Worm (Caenorhabditis elegans) whole organism, mixed stage, embryonic: ENCODE results near the gene K09H11.15.

ENCODE experiments used
- M03D4.4 ChIP-seq: sonication (generic microtip); optimal IDR thresholded peaks from 2 replicates; lab custom pipeline; 2017; ENCODE audit warnings: mild to moderate bottlenecking, missing genetic modification characterization, missing compliant biosample characterization
- bed-3 ChIP-seq: fragments of 200-800 bp; sonication (Bioruptor generic); optimal IDR thresholded peaks from 3 replicates; lab custom pipeline; 2018; ENCODE audit warnings: mild to moderate bottlenecking, missing genetic modification characterization, moderate library complexity, missing compliant biosample characterization
- ceh-39 ChIP-seq: fragments of 150-350 bp; optimal IDR thresholded peaks from 2 replicates; lab custom pipeline; 2014; ENCODE audit warnings: missing biosample characterization, missing genetic modification characterization
- ceh-43 ChIP-seq: fragments of 200-800 bp; sonication (Bioruptor generic); optimal IDR thresholded peaks from 2 replicates; lab custom pipeline; 2018; ENCODE audit warnings: mild to moderate bottlenecking, missing genetic modification characterization, moderate library complexity, missing compliant biosample characterization
- ceh-83 ChIP-seq: fragments of 200-800 bp; sonication (Bioruptor generic); optimal IDR thresholded peaks from 2 replicates; lab custom pipeline; 2018; ENCODE audit warnings: mild to moderate bottlenecking, missing genetic modification characterization, missing compliant biosample characterization
- ces-1 ChIP-seq: fragments of 150-350 bp; optimal IDR thresholded peaks from 2 replicates; lab custom pipeline; 2014; ENCODE audit warnings: missing biosample characterization, missing genetic modification reagents, missing genetic modification characterization
- drap-1 ChIP-seq: fragments of 200-800 bp; sonication (Bioruptor generic); optimal IDR thresholded peaks from 3 replicates; lab custom pipeline; 2018; ENCODE audit warnings: mild to moderate bottlenecking, missing genetic modification characterization, missing compliant biosample characterization
- elt-3 ChIP-seq: fragments of 150-350 bp; optimal IDR thresholded peaks from 2 replicates; lab custom pipeline; 2014; ENCODE audit warnings: missing biosample characterization, missing genetic modification characterization
- flh-1 ChIP-seq: fragments of 200-800 bp; sonication (Bioruptor generic); optimal IDR thresholded peaks from 2 replicates; lab custom pipeline; 2018; ENCODE audit warnings: mild to moderate bottlenecking, missing genetic modification characterization, moderate library complexity, missing compliant biosample characterization
- ham-2 ChIP-seq: fragments of 200-800 bp; sonication (Bioruptor generic); optimal IDR thresholded peaks from 2 replicates; lab custom pipeline; 2018; ENCODE audit warnings: mild to moderate bottlenecking, missing genetic modification characterization, missing compliant biosample characterization
- hlh-1 ChIP-seq: fragments of 150-350 bp; optimal IDR thresholded peaks from 2 replicates; lab custom pipeline; 2014; ENCODE audit warnings: missing biosample characterization, missing genetic modification reagents, missing genetic modification characterization
- lin-13 ChIP-seq: fragments of 150-350 bp; optimal IDR thresholded peaks from 2 replicates; lab custom pipeline; 2014; ENCODE audit warnings: missing biosample characterization, missing genetic modification characterization
- lin-32 ChIP-seq: fragments of 200-800 bp; sonication (Bioruptor generic); optimal IDR thresholded peaks from 2 replicates; lab custom pipeline; 2018; ENCODE audit warnings: mild to moderate bottlenecking, missing genetic modification characterization, missing compliant biosample characterization
- lsy-2 ChIP-seq: fragments of 150-350 bp; optimal IDR thresholded peaks from 2 replicates; lab custom pipeline; 2014; ENCODE audit warnings: missing biosample characterization, missing genetic modification characterization
- mab-5 ChIP-seq: fragments of 150-350 bp; optimal IDR thresholded peaks from 2 replicates; lab custom pipeline; 2014; ENCODE audit warnings: missing biosample characterization, missing genetic modification characterization
- mep-1 ChIP-seq: fragments of 150-350 bp; optimal IDR thresholded peaks from 2 replicates; lab custom pipeline; 2017; ENCODE audit warnings: missing biosample characterization, missing genetic modification reagents, missing genetic modification characterization, inconsistent platforms
- mls-2 ChIP-seq: sonication (generic microtip); optimal IDR thresholded peaks from 2 replicates; lab custom pipeline; 2016; ENCODE audit warnings: mild to moderate bottlenecking, missing genetic modification characterization, moderate library complexity, missing compliant biosample characterization
- nhr-12 ChIP-seq: fragments of 150-350 bp; optimal IDR thresholded peaks from 2 replicates; lab custom pipeline; 2014; ENCODE audit warnings: missing biosample characterization, missing genetic modification characterization
- nhr-2 ChIP-seq: fragments of 150-350 bp; optimal IDR thresholded peaks from 2 replicates; lab custom pipeline; 2014; ENCODE audit warnings: missing biosample characterization, missing genetic modification characterization
- nhr-237 ChIP-seq: fragments of 150-350 bp; optimal IDR thresholded peaks from 2 replicates; lab custom pipeline; 2014; ENCODE audit warnings: missing biosample characterization, missing genetic modification characterization
- nhr-28 ChIP-seq: fragments of 150-350 bp; optimal IDR thresholded peaks from 2 replicates; lab custom pipeline; 2014; ENCODE audit warnings: missing biosample characterization, missing genetic modification characterization
- nhr-76 ChIP-seq: sonication (generic microtip); optimal IDR thresholded peaks from 2 replicates; lab custom pipeline; 2017; ENCODE audit warnings: missing biosample characterization, missing genetic modification characterization
- pha-4 ChIP-seq: fragments of 150-350 bp; optimal IDR thresholded peaks from 2 replicates; lab custom pipeline; 2018; ENCODE audit warnings: missing biosample characterization, missing genetic modification reagents, missing genetic modification characterization
- sem-2 ChIP-seq: fragments of 200-800 bp; sonication (Bioruptor generic); optimal IDR thresholded peaks from 2 replicates; lab custom pipeline; 2018; ENCODE audit warnings: mild to moderate bottlenecking, missing genetic modification characterization, missing compliant biosample characterization
- snpc-4 ChIP-seq: fragments of 150-350 bp; optimal IDR thresholded peaks from 2 replicates; lab custom pipeline; 2014; ENCODE audit warnings: missing biosample characterization, missing genetic modification characterization
- unc-120 ChIP-seq: sonication (generic microtip); optimal IDR thresholded peaks from 2 replicates; lab custom pipeline; 2017; ENCODE audit warnings: missing genetic modification characterization, missing compliant biosample characterization; ENCODE audit not compliant: poor library complexity, severe bottlenecking
- zip-8 ChIP-seq: fragments of 150-350 bp; optimal IDR thresholded peaks from 2 replicates; lab custom pipeline; 2014; ENCODE audit warnings: missing biosample characterization, missing genetic modification characterization
- ztf-11 ChIP-seq: fragments of 150-350 bp; optimal IDR thresholded peaks from 2 replicates; lab custom pipeline; 2014; ENCODE audit warnings: missing biosample characterization, missing genetic modification characterization

The K09H11.15 gene

ce11 chrV:5730783-5731182 lies at the start of gene K09H11.15:
Gene K09H11.15, minus strand, starts transcription at chrV:5730883.
- TF ChIP-seq ceh-39 (no peak), lsy-2 (tag; lab: Kevin White, UChicago) (no peak), ces-1 (no peak), drap-1 (GFP tag; lab: Kevin White, UChicago) (no peak), bed-3 (GFP tag; lab: Kevin White, UChicago) (no peak), lin-32 (GFP tag; lab: Kevin White, UChicago) (no peak), snpc-4 (tag; lab: Kevin White, UChicago) (no peak), sem-2 (GFP tag; lab: Kevin White, UChicago) (no peak), ham-2 (GFP tag; lab: Kevin White, UChicago) (no peak), nhr-12 (no peak), flh-1 (no peak), nhr-2 (tag; lab: Kevin White, UChicago) (no peak), nhr-76 (tag; lab: Kevin White, UChicago) (no peak), nhr-237 (tag; lab: Kevin White, UChicago) (no peak), mls-2 (no peak), pha-4 (tag; lab: Kevin White, UChicago) (no peak), ceh-43 (GFP tag; lab: Kevin White, UChicago) (no peak), mab-5 (tag; lab: Kevin White, UChicago) (no peak), M03D4.4 (tag; lab: Kevin White, UChicago) (no peak), elt-3 (tag; lab: Kevin White, UChicago) (no peak)

ce11 chrV:5779984-5780383 lies 49.3 kb upstream of the K09H11.15 start:
- TF ChIP-seq zip-8 (tag; lab: Kevin White, UChicago): no peak

- TF ChIP-seq mep-1 (tag; lab: Kevin White, UChicago) (peak; percentile 61), lsy-2 (tag; lab: Kevin White, UChicago) (peak; percentile 43), unc-120 (tag; lab: Kevin White, UChicago) (peak; percentile 7), lin-13 (peak; percentile 18)
Measured at ce11 chrV:5776941-5777340, 46.3 kb upstream of the K09H11.15 start, which contains the start of gene F44E7.4. Gene F44E7.4, minus strand, starts transcription at chrV:5776953.

- TF ChIP-seq lsy-2 (tag; lab: Kevin White, UChicago) (no peak), ceh-83 (no peak), ztf-11 (tag; lab: Kevin White, UChicago) (no peak), flh-1 (no peak), lin-13 (no peak), nhr-12 (no peak), bed-3 (GFP tag; lab: Kevin White, UChicago) (no peak), hlh-1 (tag; lab: Kevin White, UChicago) (no peak), ceh-43 (GFP tag; lab: Kevin White, UChicago) (no peak), ham-2 (GFP tag; lab: Kevin White, UChicago) (no peak)
Measured at ce11 chrV:5774137-5774536, 43.5 kb upstream of the K09H11.15 start.

- TF ChIP-seq ceh-43 (GFP tag; lab: Kevin White, UChicago) (no peak), ceh-83 (no peak), pha-4 (tag; lab: Kevin White, UChicago) (no peak), nhr-237 (tag; lab: Kevin White, UChicago) (no peak), nhr-28 (tag; lab: Kevin White, UChicago) (no peak), snpc-4 (tag; lab: Kevin White, UChicago) (no peak), nhr-2 (tag; lab: Kevin White, UChicago) (no peak), ces-1 (no peak), M03D4.4 (tag; lab: Kevin White, UChicago) (no peak)
Measured at ce11 chrV:5772503-5772902, 41.8 kb upstream of the K09H11.15 start.

ce11 chrV:5771627-5772026 lies 40.9 kb upstream of the K09H11.15 start, which contains the start of gene F44E7.3:
Gene F44E7.3, plus strand, starts transcription at chrV:5771945.
- TF ChIP-seq nhr-12 (no peak), mls-2 (no peak), M03D4.4 (tag; lab: Kevin White, UChicago) (no peak), snpc-4 (tag; lab: Kevin White, UChicago) (no peak), ces-1 (no peak), mep-1 (tag; lab: Kevin White, UChicago) (no peak)
- TF ChIP-seq, all 35 proteins: peak for 0
